Worm (Caenorhabditis elegans): ENCODE results near the gene odr-8.

Gene odr-8

DNA sequence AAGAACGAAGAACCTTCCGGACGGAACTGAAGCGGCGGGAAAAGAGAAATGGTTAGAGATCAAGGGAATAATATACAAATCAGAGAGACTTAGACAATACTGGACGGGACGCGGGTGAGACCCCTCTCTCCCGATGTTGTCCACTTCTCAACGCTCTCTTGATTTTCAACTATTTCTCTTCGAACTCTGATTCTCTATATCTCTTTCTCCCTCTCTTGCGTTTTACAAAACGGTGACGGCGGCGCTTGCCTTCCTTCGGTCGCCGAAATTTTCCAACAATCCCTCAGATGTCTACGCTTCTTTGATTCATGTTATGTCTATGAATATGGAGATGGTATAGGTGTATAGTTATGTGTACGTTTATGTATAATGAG, 5.8 kb downstream of the odr-8 start (continued):
- peak in 1 of 2 experiments; percentile 30 for TF ChIP-seq mdl-1 (tag; optimal IDR thresholded peaks at IDR 0.05)
- peak; percentile 51 to 63 for TF ChIP-seq lsy-2 (tag; optimal IDR thresholded peaks at IDR 0.05)
- TF ChIP-seq ceh-90 (tag; optimal IDR thresholded peaks at IDR 0.05) = no peak
- no peak for TF ChIP-seq grh-1 (GFP tag; IDR thresholded peaks at IDR 0.05)
- TF ChIP-seq elt-3 (tag; optimal IDR thresholded peaks at IDR 0.05) = peak in 2 of 6 experiments; percentile 18 to 28
- peak; percentile 76 for TF ChIP-seq mep-1 (tag; optimal IDR thresholded peaks at IDR 0.05)
- no peak for TF ChIP-seq skn-1 (tag; optimal IDR thresholded peaks at IDR 0.05)
- peak; percentile 92 for TF ChIP-seq nhr-85 (tag)
- TF ChIP-seq lin-35 (GFP tag; optimal IDR thresholded peaks at IDR 0.05) = peak; percentile 46 to 65
- TF ChIP-seq fkh-10 (GFP tag; optimal IDR thresholded peaks at IDR 0.05) = no peak
- TF ChIP-seq aha-1 (tag; optimal IDR thresholded peaks at IDR 0.05) = no peak
- no peak for TF ChIP-seq unc-62 (GFP tag; optimal IDR thresholded peaks at IDR 0.05)
- TF ChIP-seq nhr-19 (GFP tag; conservative IDR thresholded peaks at IDR 0.05) = peak; percentile 31; the same call in 1 of the 2 replicates
- TF ChIP-seq dsc-1 (tag; optimal IDR thresholded peaks at IDR 0.05) = peak; percentile 3
- TF ChIP-seq hlh-17 (GFP tag; optimal IDR thresholded peaks at IDR 0.05; ENCODE audit: borderline replicate concordance) = no peak
- no peak for TF ChIP-seq pqm-1 (tag; optimal IDR thresholded peaks at IDR 0.05)

DNA sequence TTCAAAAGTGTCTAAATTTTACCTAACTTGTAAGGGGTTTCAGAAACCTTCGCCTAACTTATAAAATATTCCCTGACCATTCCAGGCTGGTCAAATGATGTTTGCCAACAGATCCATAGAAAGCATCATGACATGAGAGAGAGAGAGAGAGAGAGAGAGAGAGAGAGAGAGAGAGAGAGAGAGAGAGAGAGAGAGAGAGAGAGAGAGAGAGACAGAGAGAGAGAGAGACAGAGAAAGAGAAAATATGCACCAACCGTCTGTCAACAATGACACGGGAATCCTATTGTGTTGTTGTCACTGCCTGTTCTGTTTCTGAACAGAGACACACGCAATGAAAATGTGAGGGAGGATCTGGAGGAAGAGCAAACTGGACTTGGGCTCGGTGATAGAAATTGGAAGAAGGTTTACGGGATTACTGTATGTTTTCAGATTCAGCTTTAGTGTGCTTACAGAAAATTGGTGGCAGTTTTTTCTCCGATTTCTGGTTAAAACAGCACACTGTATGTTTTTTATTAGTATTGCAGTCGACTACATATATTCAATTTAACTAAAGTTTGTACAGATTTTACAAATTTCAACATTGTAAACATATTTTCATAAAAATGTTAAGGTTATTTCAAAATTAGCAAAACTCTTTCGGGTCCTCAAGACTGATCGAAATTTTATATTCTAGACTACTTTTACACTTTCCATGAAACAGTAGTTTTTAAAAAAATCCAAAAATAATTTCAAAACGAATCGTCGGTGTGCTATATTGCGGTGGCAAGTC, 6.4 kb downstream of the odr-8 start:
- TF ChIP-seq efl-1 (optimal IDR thresholded peaks at IDR 0.05) = peak; percentile 12 to 27
- no peak for TF ChIP-seq efl-1 (GFP tag; optimal IDR thresholded peaks at IDR 0.05 in 1 of 2)
- no peak for TF ChIP-seq nhr-12 (tag; optimal IDR thresholded peaks at IDR 0.05)
- no peak for TF ChIP-seq lin-15B (tag; optimal IDR thresholded peaks at IDR 0.05)
- peak; percentile 14 for TF ChIP-seq jun-1 (tag; optimal IDR thresholded peaks at IDR 0.05)
- peak in 1 of 2 experiments; percentile 47 for TF ChIP-seq lin-35 (GFP tag; optimal IDR thresholded peaks at IDR 0.05)
- TF ChIP-seq egl-27 (tag; optimal IDR thresholded peaks at IDR 0.05) = no peak
- no peak for TF ChIP-seq tlp-1 (tag; optimal IDR thresholded peaks at IDR 0.05)
- no peak for TF ChIP-seq nhr-19 (GFP tag; conservative IDR thresholded peaks at IDR 0.05)
- peak; percentile 40 for TF ChIP-seq mep-1 (tag; optimal IDR thresholded peaks at IDR 0.05)
- no peak for TF ChIP-seq ceh-8 (GFP tag; optimal IDR thresholded peaks at IDR 0.05)
- peak; percentile 13 for TF ChIP-seq lin-14 (GFP tag; optimal IDR thresholded peaks at IDR 0.05)
- TF ChIP-seq hlh-17 (GFP tag; optimal IDR thresholded peaks at IDR 0.05; ENCODE audit: borderline replicate concordance) = no peak

DNA sequence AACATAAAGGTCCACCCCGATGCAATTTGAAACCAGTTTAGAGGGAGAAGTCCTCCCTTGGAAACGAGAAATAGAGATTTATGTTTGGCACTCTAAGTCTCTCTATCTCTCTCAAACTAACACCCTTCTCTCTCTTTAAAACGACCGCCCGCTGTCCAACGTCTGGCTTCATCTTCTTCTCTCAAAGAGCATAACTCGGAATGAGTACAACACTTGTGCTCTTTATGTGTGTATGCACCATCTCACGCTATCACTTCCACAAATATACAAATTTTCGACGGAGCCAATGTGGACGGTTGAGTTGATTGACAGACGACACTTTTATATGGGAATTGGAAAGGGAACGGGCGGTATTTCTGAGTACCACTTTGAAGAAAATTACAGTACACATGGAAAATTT, 8.2 kb downstream of the odr-8 start:
- TF ChIP-seq efl-1 (optimal IDR thresholded peaks at IDR 0.05) = peak in 1 of 2 experiments; percentile 18
- no peak for TF ChIP-seq efl-1 (GFP tag; optimal IDR thresholded peaks at IDR 0.05 in 1 of 2)
- TF ChIP-seq nhr-71 (tag; optimal IDR thresholded peaks at IDR 0.05) = peak; percentile 26
- no peak for TF ChIP-seq aha-1 (tag; optimal IDR thresholded peaks at IDR 0.05)
- no peak for TF ChIP-seq ceh-8 (GFP tag; optimal IDR thresholded peaks at IDR 0.05)
- no peak for TF ChIP-seq zip-4 (GFP tag; optimal IDR thresholded peaks at IDR 0.05)
- peak; percentile 9 for TF ChIP-seq dsc-1 (tag; optimal IDR thresholded peaks at IDR 0.05)
- TF ChIP-seq pax-3 (tag; optimal IDR thresholded peaks at IDR 0.05) = no peak
- no peak for TF ChIP-seq mef-2 (tag; optimal IDR thresholded peaks at IDR 0.05)
- no peak for TF ChIP-seq sptf-1 (tag; optimal IDR thresholded peaks at IDR 0.05)
- TF ChIP-seq ztf-11 (tag; optimal IDR thresholded peaks at IDR 0.05) = no peak
- peak in 1 of 2 experiments; percentile 31 for TF ChIP-seq lin-35 (GFP tag; optimal IDR thresholded peaks at IDR 0.05)
- no peak for TF ChIP-seq lin-14 (GFP tag; optimal IDR thresholded peaks at IDR 0.05)
- peak in 1 of 3 experiments; percentile 20 for TF ChIP-seq ceh-82 (tag; optimal IDR thresholded peaks at IDR 0.05)
- no peak for TF ChIP-seq irx-1 (tag; optimal IDR thresholded peaks at IDR 0.05)

DNA sequence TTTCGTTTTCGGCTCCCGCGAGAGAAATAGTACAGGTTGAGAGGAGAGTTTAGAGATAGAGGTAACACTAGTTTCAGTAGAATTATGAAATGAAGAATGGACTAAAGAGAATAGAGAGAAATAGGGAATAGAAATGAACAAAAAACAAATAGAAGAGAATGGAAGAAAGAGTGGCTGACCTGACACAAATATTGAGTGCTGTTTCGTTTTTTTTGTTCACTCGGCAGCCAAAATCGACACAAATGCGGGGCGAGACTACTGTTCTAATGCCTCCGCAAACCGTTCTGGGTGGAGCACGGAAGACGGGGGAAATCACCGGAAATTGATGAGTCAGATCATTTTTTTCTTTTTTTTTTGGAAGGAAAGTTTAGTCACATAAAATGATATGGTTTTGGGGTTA, 9.8 kb downstream of the odr-8 start:
- TF ChIP-seq snu-23 (GFP tag; optimal IDR thresholded peaks at IDR 0.05) = peak; percentile 4
- no peak for TF ChIP-seq ceh-82 (tag; optimal IDR thresholded peaks at IDR 0.05)
- TF ChIP-seq efl-1 (optimal IDR thresholded peaks at IDR 0.05) = no peak
- peak in 1 of 2 experiments; percentile 84 for TF ChIP-seq efl-1 (GFP tag; optimal IDR thresholded peaks at IDR 0.05 in 1 of 2)
- TF ChIP-seq sptf-1 (tag; optimal IDR thresholded peaks at IDR 0.05) = no peak
